Fruit fly (Drosophila melanogaster): Measurements from ENCODE around the gene Mtpalpha.

Gene Mtpalpha

DNA sequence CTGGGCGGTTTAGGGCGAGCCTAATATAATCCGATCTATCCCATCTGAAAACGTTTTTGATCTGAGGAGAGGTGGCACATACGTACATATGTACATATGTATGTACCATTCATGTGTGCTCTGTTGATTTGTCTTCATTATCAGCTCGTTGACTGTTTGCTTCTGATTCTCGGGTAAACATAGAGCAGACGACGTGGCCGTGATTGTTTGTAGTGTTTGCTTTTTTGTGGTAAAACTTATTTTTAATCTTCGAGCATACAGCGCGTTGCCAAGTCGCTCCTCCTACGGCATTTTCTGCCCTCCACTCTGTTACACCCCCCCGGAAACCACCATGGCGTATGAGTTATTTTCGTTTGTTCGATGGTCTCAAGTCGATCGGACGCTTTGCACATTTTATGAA, 50.9 kb downstream of the Mtpalpha start:
- TF ChIP-seq CG8301 (tag; optimal IDR thresholded peaks at IDR 0.05) (no peak), CG13204 (GFP tag; optimal IDR thresholded peaks at IDR 0.05) (peak; percentile 42), CG12605 (GFP tag; IDR thresholded peaks at IDR 0.05) (peak; percentile 57), Pif1B (GFP tag; optimal IDR thresholded peaks at IDR 0.05) (peak; percentile 54), CG14655 (GFP tag; optimal IDR thresholded peaks at IDR 0.05) (peak; percentile 43), D1 (tag; optimal IDR thresholded peaks at IDR 0.05) (no peak), CG4496 (GFP tag; IDR thresholded peaks at IDR 0.05) (peak; percentile 80), CG8159 (tag; optimal IDR thresholded peaks at IDR 0.05) (peak; percentile 27), CG34367 (tag; optimal IDR thresholded peaks at IDR 0.05) (peak; percentile 33), CG15710 (tag; optimal IDR thresholded peaks at IDR 0.05) (peak; percentile 32), gl (tag; optimal IDR thresholded peaks at IDR 0.05) (peak; percentile 72), CG9948 (tag; optimal IDR thresholded peaks at IDR 0.05) (no peak), EcR (GFP tag; optimal IDR thresholded peaks at IDR 0.05) (peak; percentile 8), CG32121 (GFP tag; IDR thresholded peaks at IDR 0.05) (peak; percentile 50), Ets98B (GFP tag; IDR thresholded peaks at IDR 0.05) (peak; percentile 52), fd96Ca (GFP tag; IDR thresholded peaks at IDR 0.05) (no peak), Pif1A (GFP tag; optimal IDR thresholded peaks at IDR 0.05) (peak; percentile 40), CG17806 (tag; optimal IDR thresholded peaks at IDR 0.05) (peak; percentile 17)

DNA sequence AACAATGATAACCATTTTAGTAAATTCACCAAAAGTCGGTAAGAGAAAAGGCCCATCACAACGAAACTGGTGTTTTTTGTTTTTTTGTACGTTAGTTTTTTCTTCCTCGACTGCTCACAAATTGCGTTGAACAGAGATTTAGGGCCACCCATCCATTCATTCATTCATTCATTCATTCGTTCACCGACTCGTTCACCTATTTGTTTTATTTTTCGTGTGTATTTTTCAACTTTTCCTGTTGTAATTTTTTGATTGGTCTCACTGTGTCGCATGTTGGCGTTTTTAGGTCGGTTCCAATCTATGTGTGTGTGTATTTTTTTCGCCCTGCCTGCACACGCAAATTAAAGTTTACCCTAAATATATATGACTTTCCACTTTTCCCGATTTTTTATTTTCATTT, 51.7 kb downstream of the Mtpalpha start:
- TF ChIP-seq CG32121 (GFP tag; IDR thresholded peaks at IDR 0.05) (no peak), CG4496 (GFP tag; IDR thresholded peaks at IDR 0.05) (no peak), CG8301 (tag; optimal IDR thresholded peaks at IDR 0.05) (no peak), fd96Ca (GFP tag; IDR thresholded peaks at IDR 0.05) (no peak), CG8159 (tag; optimal IDR thresholded peaks at IDR 0.05) (no peak)

All from whole organism, pupa.